Worm (Caenorhabditis elegans) whole organism, late embryonic: ENCODE measurements around the gene R10E9.3.

Source experiments
- F13H6.1 ChIP-seq: sonication (generic microtip); optimal IDR thresholded peaks from 2 replicates; lab custom pipeline; 2016; ENCODE audit warnings: missing genetic modification characterization, missing compliant biosample characterization
- ama-1 ChIP-seq: fragments of 150-350 bp; optimal IDR thresholded peaks from 2 replicates; lab custom pipeline; 2014
- dmd-4 ChIP-seq: sonication (generic microtip); optimal IDR thresholded peaks from 2 replicates; lab custom pipeline; 2016; ENCODE audit warnings: borderline replicate concordance, missing genetic modification characterization, missing compliant biosample characterization
- eyg-1 ChIP-seq: sonication (generic microtip); optimal IDR thresholded peaks from 2 replicates; lab custom pipeline; 2016; ENCODE audit warnings: missing genotype, missing genetic modification characterization, missing compliant biosample characterization
- fkh-6 ChIP-seq: sonication (generic microtip); optimal IDR thresholded peaks from 2 replicates; lab custom pipeline; 2016; ENCODE audit warnings: missing genetic modification characterization, missing compliant biosample characterization
- lim-6 ChIP-seq: sonication (generic microtip); optimal IDR thresholded peaks from 2 replicates; lab custom pipeline; 2016; ENCODE audit warnings: missing genetic modification characterization, missing compliant biosample characterization
- nhr-11 ChIP-seq: fragments of 150-350 bp; optimal IDR thresholded peaks from 2 replicates; lab custom pipeline; 2014; ENCODE audit warnings: missing biosample characterization, missing genetic modification characterization
- ref-2 ChIP-seq: sonication (generic microtip); optimal IDR thresholded peaks from 2 replicates; lab custom pipeline; 2016; ENCODE audit warnings: missing genetic modification characterization, missing compliant biosample characterization
- tbx-2 ChIP-seq: sonication (generic microtip); optimal IDR thresholded peaks from 2 replicates; lab custom pipeline; 2016; ENCODE audit warnings: missing genetic modification characterization, missing compliant biosample characterization

ce11 chrIII:3918569-3918968, 41.5 kb upstream of the R10E9.3 start, which contains the start of gene ZK1058.3:
- TF ChIP-seq nhr-11 (tag; lab: Kevin White, UChicago) (no peak), ama-1 (lab: Kevin White, UChicago) (no peak), tbx-2 (tag; lab: Kevin White, UChicago) (no peak), lim-6 (tag; lab: Kevin White, UChicago) (no peak), fkh-6 (tag; lab: Kevin White, UChicago) (no peak), ref-2 (tag; lab: Kevin White, UChicago) (no peak), dmd-4 (tag; lab: Kevin White, UChicago) (no peak), F13H6.1 (tag; lab: Kevin White, UChicago) (no peak), eyg-1 (tag; lab: Kevin White, UChicago) (no peak)
